Worm (Caenorhabditis elegans) whole organism, L3 larva: ENCODE data around the gene C09G9.3.

Source experiments
- ZK546.5 ChIP-seq: sonication (generic microtip); optimal IDR thresholded peaks from 2 replicates; lab custom pipeline; 2017; ENCODE audit warnings: missing biosample characterization, missing genetic modification characterization
- daf-12 ChIP-seq: fragments of 150-350 bp; optimal IDR thresholded peaks from 2 replicates; lab custom pipeline; 2014; ENCODE audit warnings: missing biosample characterization, missing genetic modification reagents, missing genetic modification characterization
- egl-27 ChIP-seq: sonication (generic microtip); optimal IDR thresholded peaks from 4 replicates; lab custom pipeline; 2017; ENCODE audit warnings: missing biosample characterization, missing genetic modification reagents, missing genetic modification characterization
- elt-1 ChIP-seq: fragments of 150-350 bp; optimal IDR thresholded peaks from 2 replicates; lab custom pipeline; 2014; ENCODE audit warnings: missing biosample characterization, missing genetic modification characterization
- elt-3 ChIP-seq, 3 experiments: fragments of 150-350 bp in 1 of 3; sonication (generic microtip) in 2 of 3; optimal IDR thresholded peaks; 2 replicates in 2 of 3; 4 replicates in 1 of 3; lab custom pipeline; 2014 to 2017; ENCODE audit warnings: missing biosample characterization in 3 of 3, missing genetic modification characterization in 3 of 3
- lin-39 ChIP-seq: fragments of 150-350 bp; optimal IDR thresholded peaks from 2 replicates; lab custom pipeline; 2018; ENCODE audit warnings: missing biosample characterization, missing genetic modification reagents, missing genetic modification characterization
- nhr-11 ChIP-seq: fragments of 150-350 bp; optimal IDR thresholded peaks from 2 replicates; lab custom pipeline; 2014; ENCODE audit warnings: missing biosample characterization, missing genetic modification characterization
- pha-4 ChIP-seq: fragments of 150-350 bp; optimal IDR thresholded peaks from 2 replicates; lab custom pipeline; 2014; ENCODE audit warnings: missing biosample characterization, missing genetic modification reagents, missing genetic modification characterization
- snpc-4 ChIP-seq: fragments of 150-350 bp; optimal IDR thresholded peaks from 2 replicates; lab custom pipeline; 2014; ENCODE audit warnings: missing biosample characterization, missing genetic modification characterization
- tbx-2 ChIP-seq: sonication (generic microtip); optimal IDR thresholded peaks from 2 replicates; lab custom pipeline; 2016; ENCODE audit warnings: mild to moderate bottlenecking, missing genetic modification characterization, missing compliant biosample characterization
- unc-62 ChIP-seq: fragments of 150-350 bp; sonication (generic microtip); optimal IDR thresholded peaks from 4 replicates; lab custom pipeline; 2014; ENCODE audit warnings: missing biosample characterization, missing genetic modification reagents, missing genetic modification characterization
- ztf-11 ChIP-seq: fragments of 150-350 bp; optimal IDR thresholded peaks from 2 replicates; lab custom pipeline; 2014; ENCODE audit warnings: missing biosample characterization, missing genetic modification characterization

- TF ChIP-seq elt-3 (tag; optimal IDR thresholded peaks at IDR 0.05; lab: Kevin White, UChicago) (no peak), unc-62 (no peak), lin-39 (tag; lab: Kevin White, UChicago) (no peak), tbx-2 (no peak), pha-4 (no peak), ZK546.5 (tag; lab: Kevin White, UChicago) (no peak), daf-12 (tag; lab: Kevin White, UChicago) (no peak), snpc-4 (no peak), elt-1 (tag; lab: Kevin White, UChicago) (no peak), ztf-11 (tag; lab: Kevin White, UChicago) (no peak), nhr-11 (tag; lab: Kevin White, UChicago) (no peak), egl-27 (tag; lab: Kevin White, UChicago) (no peak)
Observed at ce11 chrIV:8844457-8844856, 28.4 kb downstream of the C09G9.3 start, which contains the start of gene T11B7.2.
